Worm (Caenorhabditis elegans) whole organism, L1 larva: Measurements from ENCODE around the gene hpo-10.

Experiments used
- elt-2 ChIP-seq: sonication (generic microtip); optimal IDR thresholded peaks from 2 replicates; lab custom pipeline; 2016; ENCODE audit warnings: missing genetic modification characterization, mild to moderate bottlenecking, inconsistent platforms, missing compliant biosample characterization, missing genetic modification reagents
- sup-37 ChIP-seq: fragments of 200-800 bp; sonication (Bioruptor generic); optimal IDR thresholded peaks from 2 replicates; lab custom pipeline; 2018; ENCODE audit warnings: mild to moderate bottlenecking, missing genetic modification characterization, missing compliant biosample characterization

DNA sequence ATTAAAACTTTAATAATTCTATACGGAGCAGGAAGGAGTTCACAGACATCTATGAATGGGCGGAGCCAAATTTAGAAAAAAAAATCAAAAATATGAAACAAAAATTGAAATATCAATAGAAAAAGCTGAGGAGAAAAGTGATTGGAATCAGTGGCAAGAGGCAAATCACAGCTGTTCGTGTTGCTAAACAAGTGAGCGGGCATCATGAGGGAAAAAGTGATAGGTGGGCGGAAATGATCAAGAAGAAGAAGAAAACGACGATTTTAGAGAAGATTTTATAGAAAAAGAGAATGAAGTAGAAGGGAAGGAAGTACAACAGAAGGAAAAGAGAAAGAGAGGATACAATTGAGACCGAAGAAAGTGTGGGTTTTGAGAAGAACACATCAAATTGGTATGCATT is 19.3 kb downstream of the hpo-10 start:
- no peak for TF ChIP-seq elt-2
- TF ChIP-seq sup-37 (GFP tag; lab: Kevin White, UChicago) = no peak
